Worm (Caenorhabditis elegans) whole organism, L4 larva: ENCODE results near the gene C14C6.13.

ENCODE experiments used
- F44E2.7 ChIP-seq: fragments of 200-800 bp; sonication (Bioruptor generic); IDR thresholded peaks from 2 replicates; pipeline ENCODE4 v2.1.2; 2022; ENCODE audit warnings: missing genetic modification characterization, missing compliant biosample characterization
- ZK546.5 ChIP-seq, 2 experiments: sonication (generic microtip); optimal IDR thresholded peaks; 2 replicates each; lab custom pipeline; 2017; ENCODE audit warnings: missing biosample characterization in 2 of 2, missing genetic modification characterization in 2 of 2
- ceh-28 ChIP-seq: fragments of 150-350 bp; optimal IDR thresholded peaks from 2 replicates; lab custom pipeline; 2014; ENCODE audit warnings: missing biosample characterization, missing genetic modification reagents, missing genetic modification characterization
- ces-1 ChIP-seq: fragments of 150-350 bp; sonication (generic microtip); optimal IDR thresholded peaks from 4 replicates; lab custom pipeline; 2014; ENCODE audit warnings: missing biosample characterization, missing genetic modification reagents, missing genetic modification characterization
- fos-1 ChIP-seq: fragments of 150-350 bp; optimal IDR thresholded peaks from 2 replicates; lab custom pipeline; 2014; ENCODE audit warnings: missing biosample characterization, missing genetic modification characterization
- lin-15B ChIP-seq: fragments of 150-350 bp; sonication (generic microtip); optimal IDR thresholded peaks from 3 replicates; lab custom pipeline; 2014; ENCODE audit warnings: missing biosample characterization, missing genetic modification characterization
- lir-3 ChIP-seq: sonication (generic microtip); optimal IDR thresholded peaks from 2 replicates; lab custom pipeline; 2016; ENCODE audit warnings: mild to moderate bottlenecking, missing genetic modification characterization, missing compliant biosample characterization
- nhr-11 ChIP-seq: fragments of 150-350 bp; optimal IDR thresholded peaks from 2 replicates; lab custom pipeline; 2014; ENCODE audit warnings: missing biosample characterization, missing genetic modification characterization
- nhr-48 ChIP-seq: sonication (generic microtip); optimal IDR thresholded peaks from 2 replicates; lab custom pipeline; 2016; ENCODE audit warnings: mild to moderate bottlenecking, missing genetic modification characterization, missing compliant biosample characterization
- snpc-4 ChIP-seq: fragments of 150-350 bp; optimal IDR thresholded peaks from 2 replicates; lab custom pipeline; 2014; ENCODE audit warnings: missing biosample characterization, missing genetic modification characterization

DNA sequence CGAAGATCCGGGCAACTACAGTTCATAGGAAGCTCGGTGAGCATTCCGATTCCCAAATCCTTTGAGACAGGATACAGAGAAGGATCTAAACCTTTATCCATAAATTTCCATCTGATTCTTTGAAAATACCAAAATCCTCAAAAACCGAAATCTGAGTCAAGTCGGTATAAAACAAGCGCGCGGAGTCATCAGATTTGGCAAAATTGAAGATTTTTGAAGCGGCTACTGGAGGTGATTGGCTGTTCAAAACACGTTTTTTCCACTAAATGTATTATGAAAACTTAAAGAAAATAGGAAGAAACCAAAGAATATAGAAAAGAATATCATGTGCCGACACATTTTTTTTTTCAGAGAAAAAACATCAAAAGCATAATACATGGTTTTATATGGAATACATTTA, at the start of gene C14C6.13:
- TF ChIP-seq lin-15B (no peak), F44E2.7 (GFP tag; lab: Robert Waterston, UW) (no peak), nhr-11 (no peak), snpc-4 (tag; lab: Kevin White, UChicago) (no peak), ceh-28 (tag; lab: Kevin White, UChicago) (no peak), ces-1 (GFP tag; lab: Kevin White, UChicago) (no peak), nhr-48 (tag; lab: Kevin White, UChicago) (no peak), lir-3 (tag; lab: Kevin White, UChicago) (no peak), fos-1 (tag; lab: Kevin White, UChicago) (no peak), ZK546.5 (tag; optimal IDR thresholded peaks at IDR 0.05; lab: Kevin White, UChicago) (no peak)
